Worm (Caenorhabditis elegans): Measurements from ENCODE around the gene Y45F3A.8.

Gene Y45F3A.8

DNA sequence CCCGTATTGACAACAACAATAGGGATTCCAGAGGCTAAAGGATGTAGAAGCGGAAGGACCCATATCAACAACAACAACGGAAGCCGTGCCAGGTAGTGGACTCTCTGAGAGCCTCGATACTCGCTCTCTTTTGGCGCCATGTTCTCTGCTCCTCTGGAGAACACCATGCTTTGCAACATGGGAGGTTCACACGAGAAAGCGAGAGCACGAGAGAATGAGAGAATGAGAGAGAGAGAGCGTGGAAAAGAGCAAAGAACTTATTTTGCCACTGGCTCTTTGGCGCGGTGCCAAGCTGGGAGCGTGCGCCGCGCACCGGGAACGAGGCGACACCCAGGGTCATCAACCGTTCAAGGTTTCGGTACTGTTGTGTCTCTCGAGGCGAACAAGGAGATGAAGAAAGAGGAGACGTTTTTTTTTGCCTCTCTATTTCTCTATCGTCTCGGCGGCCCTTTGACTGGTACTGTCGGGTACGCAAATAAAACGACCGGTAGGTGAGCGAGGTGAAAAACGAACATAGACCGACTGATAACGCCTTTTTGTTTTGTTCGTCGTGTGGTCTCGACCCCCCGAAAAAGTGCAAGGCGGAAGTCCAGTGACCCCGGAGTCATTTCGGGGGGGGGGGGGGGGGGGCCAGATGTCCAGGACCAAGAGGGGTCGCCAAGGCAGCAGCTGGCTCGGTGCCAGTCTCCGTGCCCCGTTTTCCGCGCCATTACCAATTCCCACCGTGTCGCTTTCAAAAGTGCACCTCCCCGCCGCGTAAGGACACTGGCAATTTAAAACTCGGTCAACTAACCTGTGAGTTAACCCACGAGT, 40.2 kb upstream of the Y45F3A.8 start, which contains the start of gene Y39A1A.10 (continued):
- TF ChIP-seq lsy-2 (tag; optimal IDR thresholded peaks at IDR 0.05) (peak in 1 of 2 experiments; percentile 31), hlh-30 (tag; optimal IDR thresholded peaks at IDR 0.05; ENCODE audit: insufficient read depth) (peak; percentile 3), nhr-48 (tag; optimal IDR thresholded peaks at IDR 0.05) (peak; percentile 3), Y48G9A.11 (GFP tag; IDR thresholded peaks at IDR 0.05) (no peak), D1046.2 (GFP tag; IDR thresholded peaks at IDR 0.05) (no peak), nhr-76 (tag; optimal IDR thresholded peaks at IDR 0.05) (no peak), hlh-11 (tag; optimal IDR thresholded peaks at IDR 0.05) (peak; percentile 70), aly-2 (tag; optimal IDR thresholded peaks at IDR 0.05) (no peak), ceh-32 (tag; optimal IDR thresholded peaks at IDR 0.05; ENCODE audit: poor library complexity) (no peak), ceh-62 (tag; optimal IDR thresholded peaks at IDR 0.05) (no peak), nhr-111 (GFP tag; optimal IDR thresholded peaks at IDR 0.05) (no peak), daf-19 (GFP tag; conservative IDR thresholded peaks at IDR 0.05) (no peak), zfp-3 (GFP tag; conservative IDR thresholded peaks at IDR 0.05) (no peak), ztf-11 (tag; optimal IDR thresholded peaks at IDR 0.05) (no peak), ztf-7 (tag; optimal IDR thresholded peaks at IDR 0.05) (no peak)

- TF ChIP-seq egl-27 (tag; optimal IDR thresholded peaks at IDR 0.05) (no peak), ceh-28 (tag; optimal IDR thresholded peaks at IDR 0.05) (no peak), unc-62 (GFP tag; optimal IDR thresholded peaks at IDR 0.05 in 1 of 2) (peak in 1 of 2 experiments; percentile 72), unc-62 (tag; optimal IDR thresholded peaks at IDR 0.05) (no peak), D1046.2 (GFP tag; IDR thresholded peaks at IDR 0.05) (no peak), aha-1 (tag) (peak; percentile 53)
Observed at ce11 chrIII:10631870-10632509, 39.4 kb upstream of the Y45F3A.8 start.

ce11 chrIII:10629795-10630194, 37.2 kb upstream of the Y45F3A.8 start:
- TF ChIP-seq hlh-11 (tag; optimal IDR thresholded peaks at IDR 0.05) (peak; percentile 12), mep-1 (tag; optimal IDR thresholded peaks at IDR 0.05) (no peak), nhr-77 (tag; optimal IDR thresholded peaks at IDR 0.05) (peak; percentile 4), daf-16 (GFP tag; optimal IDR thresholded peaks at IDR 0.05) (no peak), daf-16 (tag; optimal IDR thresholded peaks at IDR 0.05) (peak; percentile 92), lsy-2 (tag; optimal IDR thresholded peaks at IDR 0.05) (peak in 1 of 2 experiments; percentile 35), dve-1 (tag; optimal IDR thresholded peaks at IDR 0.05; ENCODE audit: insufficient read depth) (peak; percentile 19), nhr-25 (tag; optimal IDR thresholded peaks at IDR 0.05; ENCODE audit: borderline replicate concordance, insufficient read depth) (peak; percentile 22), nhr-76 (tag; optimal IDR thresholded peaks at IDR 0.05) (no peak), aha-1 (tag) (peak; percentile 68), egl-43 (GFP tag; IDR thresholded peaks at IDR 0.05) (no peak), mes-2 (tag; optimal IDR thresholded peaks at IDR 0.05; ENCODE audit: poor library complexity, severe bottlenecking) (no peak), ceh-44 (GFP tag; IDR thresholded peaks at IDR 0.05) (no peak)

DNA sequence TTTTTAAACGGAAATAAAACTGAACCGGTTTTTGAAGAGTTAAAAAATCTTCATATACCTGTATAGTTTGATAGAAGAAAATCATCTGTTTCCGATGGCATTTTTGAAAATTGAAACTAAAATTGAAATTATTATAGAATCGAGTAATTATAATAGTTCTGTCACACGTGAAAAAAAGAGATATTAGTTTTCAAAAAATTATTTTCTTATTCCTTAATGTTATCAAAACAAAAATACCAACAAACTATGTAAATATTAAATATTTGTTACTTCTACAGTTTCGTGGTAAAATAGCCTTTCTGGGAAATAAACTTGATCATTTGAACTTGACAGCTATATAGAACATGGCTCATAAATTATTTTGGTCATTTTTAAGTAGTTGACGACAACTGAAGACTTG, 36.4 kb upstream of the Y45F3A.8 start, which contains the start of gene swt-4:
Gene swt-4, minus strand, starts transcription at position 101 of the 400 bp plus-strand sequence.
- no peak for TF ChIP-seq unc-62 (GFP tag; optimal IDR thresholded peaks at IDR 0.05 in 1 of 2)
- no peak for TF ChIP-seq unc-62 (tag; optimal IDR thresholded peaks at IDR 0.05)
- no peak for TF ChIP-seq madf-9 (GFP tag; conservative IDR thresholded peaks at IDR 0.05)
- no peak for TF ChIP-seq Y48G9A.11 (GFP tag; IDR thresholded peaks at IDR 0.05)
- TF ChIP-seq nhr-237 (tag; optimal IDR thresholded peaks at IDR 0.05), result no peak
- no peak for TF ChIP-seq egl-27 (tag; optimal IDR thresholded peaks at IDR 0.05)
- no peak for TF ChIP-seq spr-1 (tag; optimal IDR thresholded peaks at IDR 0.05)
- TF ChIP-seq skn-1 (tag; optimal IDR thresholded peaks at IDR 0.05), result no peak
- TF ChIP-seq nhr-42 (GFP tag; IDR thresholded peaks at IDR 0.05), result no peak
- no peak for TF ChIP-seq arid-1 (GFP tag; conservative IDR thresholded peaks at IDR 0.05)
- no peak for TF ChIP-seq php-3 (GFP tag; IDR thresholded peaks at IDR 0.05)
- no peak for TF ChIP-seq pqm-1 (tag; optimal IDR thresholded peaks at IDR 0.05)
- no peak for TF ChIP-seq F10B5.3 (tag; optimal IDR thresholded peaks at IDR 0.05)
- TF ChIP-seq lim-7 (GFP tag; IDR thresholded peaks at IDR 0.05), result no peak
- TF ChIP-seq nhr-10 (tag; optimal IDR thresholded peaks at IDR 0.05), result no peak
- TF ChIP-seq nhr-25 (tag; optimal IDR thresholded peaks at IDR 0.05; ENCODE audit: borderline replicate concordance, insufficient read depth), result no peak
- TF ChIP-seq R02D3.7 (tag; optimal IDR thresholded peaks at IDR 0.05), result no peak
- no peak for TF ChIP-seq ceh-82 (tag; optimal IDR thresholded peaks at IDR 0.05)
- no peak for TF ChIP-seq lin-38 (GFP tag; IDR thresholded peaks at IDR 0.05)
- no peak for TF ChIP-seq Y5F2A.4 (GFP tag; optimal IDR thresholded peaks at IDR 0.05)
